Worm (Caenorhabditis elegans) whole organism, L4 larva: ENCODE results near the gene Y49E10.29.
A peak's percentile ranks its signal among the peaks of the same experiment; 100 is the strongest.

Source experiments
- F37D6.2 ChIP-seq: sonication (generic microtip); optimal IDR thresholded peaks from 2 replicates; lab custom pipeline; 2016; ENCODE audit warnings: mild to moderate bottlenecking, missing genetic modification characterization, missing compliant biosample characterization
- F49E8.2 ChIP-seq: sonication (generic microtip); optimal IDR thresholded peaks from 2 replicates; lab custom pipeline; 2016; ENCODE audit warnings: missing compliant biosample characterization, mild to moderate bottlenecking, missing genetic modification characterization, borderline replicate concordance
- aha-1 ChIP-seq: fragments of 150-350 bp; peaks from one replicate; lab custom pipeline; 2014; ENCODE audit warnings: missing biosample characterization, missing genetic modification characterization
- ama-1 ChIP-seq: fragments of 150-350 bp; optimal IDR thresholded peaks from 2 replicates; lab custom pipeline; 2014; ENCODE audit warnings: inconsistent platforms, mixed read lengths
- arid-1 ChIP-seq: fragments of 200-800 bp; sonication (Bioruptor generic); conservative IDR thresholded peaks from 2 replicates; pipeline ENCODE4 v1.3.6; 2022; ENCODE audit warnings: missing genetic modification reagents, missing genetic modification characterization, missing compliant biosample characterization
- ceh-44 ChIP-seq: fragments of 200-800 bp; sonication (Bioruptor generic); IDR thresholded peaks from 2 replicates; pipeline ENCODE4 v1.3.6; 2022; ENCODE audit warnings: missing genetic modification reagents, missing genetic modification characterization, missing compliant biosample characterization
- daf-12 ChIP-seq: fragments of 150-350 bp; optimal IDR thresholded peaks from 2 replicates; lab custom pipeline; 2014; ENCODE audit warnings: missing biosample characterization, missing genetic modification reagents, missing genetic modification characterization
- daf-8 ChIP-seq: fragments of 200-800 bp; sonication (Bioruptor generic); IDR thresholded peaks from 2 replicates; pipeline ENCODE4 v1.3.6; 2022; ENCODE audit warnings: missing genetic modification characterization, missing compliant biosample characterization
- dpl-1 ChIP-seq: fragments of 150-350 bp; optimal IDR thresholded peaks from 2 replicates; lab custom pipeline; 2014; ENCODE audit warnings: missing biosample characterization, missing genetic modification reagents, missing genetic modification characterization
- dve-1 ChIP-seq: sonication (generic microtip); optimal IDR thresholded peaks from 2 replicates; lab custom pipeline; 2017; ENCODE audit warnings: antibody characterized with exemption, mild to moderate bottlenecking, missing genetic modification characterization, missing compliant biosample characterization; ENCODE audit not compliant: insufficient read depth
- hif-1 ChIP-seq, 2 experiments: sonication (generic microtip); optimal IDR thresholded peaks; 2 replicates each; lab custom pipeline; 2016 to 2017; ENCODE audit warnings: missing compliant biosample characterization in 2 of 2, missing genetic modification characterization in 2 of 2, missing genetic modification reagents in 2 of 2, missing genotype in 2 of 2, mild to moderate bottlenecking in 1 of 2
- hlh-11 ChIP-seq: fragments of 200-800 bp; sonication (Bioruptor generic); optimal IDR thresholded peaks from 2 replicates; lab custom pipeline; 2018; ENCODE audit warnings: mild to moderate bottlenecking, missing genetic modification characterization, missing compliant biosample characterization
- hlh-30 ChIP-seq: sonication (generic microtip); optimal IDR thresholded peaks from 2 replicates; lab custom pipeline; 2017; ENCODE audit warnings: antibody characterized with exemption, mild to moderate bottlenecking, missing genetic modification characterization, missing compliant biosample characterization; ENCODE audit not compliant: insufficient read depth
- hmg-1.1 ChIP-seq: fragments of 200-800 bp; sonication (Bioruptor generic); IDR thresholded peaks from 2 replicates; pipeline ENCODE4 v1.3.6; 2022; ENCODE audit warnings: missing genetic modification reagents, missing genetic modification characterization, missing compliant biosample characterization
- jun-1 ChIP-seq: fragments of 150-350 bp; optimal IDR thresholded peaks from 2 replicates; lab custom pipeline; 2014; ENCODE audit warnings: missing biosample characterization, missing genetic modification reagents, missing genetic modification characterization
- lin-1 ChIP-seq: fragments of 200-800 bp; sonication (Bioruptor generic); IDR thresholded peaks from 2 replicates; pipeline ENCODE4 v1.3.6; 2022; ENCODE audit warnings: missing genetic modification reagents, missing genetic modification characterization, missing compliant biosample characterization
- lin-13 ChIP-seq: fragments of 150-350 bp; optimal IDR thresholded peaks from 2 replicates; lab custom pipeline; 2014; ENCODE audit warnings: missing biosample characterization, missing genetic modification reagents, missing genetic modification characterization
- lin-38 ChIP-seq: fragments of 200-800 bp; sonication (Bioruptor generic); IDR thresholded peaks from 2 replicates; pipeline ENCODE4 v1.3.6; 2022; ENCODE audit warnings: missing genetic modification reagents, missing genetic modification characterization, missing compliant biosample characterization
- lsy-2 ChIP-seq, 2 experiments: fragments of 150-350 bp in 1 of 2; sonication (generic microtip) in 1 of 2; optimal IDR thresholded peaks; 2 replicates each; lab custom pipeline; 2014 to 2017; ENCODE audit warnings: missing biosample characterization in 2 of 2, missing genetic modification characterization in 2 of 2
- mdt-29 ChIP-seq: fragments of 200-800 bp; sonication (Bioruptor generic); IDR thresholded peaks from 2 replicates; pipeline ENCODE4 v1.3.6; 2022; ENCODE audit warnings: missing genetic modification reagents, missing genetic modification characterization, missing compliant biosample characterization
- mep-1 ChIP-seq: fragments of 150-350 bp; sonication (generic microtip); optimal IDR thresholded peaks from 3 replicates; lab custom pipeline; 2014; ENCODE audit warnings: missing biosample characterization, missing genetic modification characterization
- mes-2 ChIP-seq: sonication (generic microtip); optimal IDR thresholded peaks from 2 replicates; lab custom pipeline; 2016; ENCODE audit warnings: missing genotype, mild to moderate bottlenecking, missing genetic modification characterization, missing compliant biosample characterization; ENCODE audit not compliant: poor library complexity, severe bottlenecking
- mxl-2 ChIP-seq: fragments of 200-800 bp; sonication (Bioruptor generic); conservative IDR thresholded peaks from 2 replicates; pipeline ENCODE4 v1.3.6; 2022; ENCODE audit warnings: missing genetic modification reagents, missing genetic modification characterization, missing compliant biosample characterization
- nhr-10 ChIP-seq: fragments of 150-350 bp; optimal IDR thresholded peaks from 2 replicates; lab custom pipeline; 2014; ENCODE audit warnings: missing biosample characterization, missing genetic modification characterization
- nhr-11 ChIP-seq: fragments of 150-350 bp; optimal IDR thresholded peaks from 2 replicates; lab custom pipeline; 2014; ENCODE audit warnings: missing biosample characterization, missing genetic modification characterization
- nhr-28 ChIP-seq: fragments of 150-350 bp; optimal IDR thresholded peaks from 2 replicates; lab custom pipeline; 2014; ENCODE audit warnings: missing biosample characterization, missing genetic modification characterization
- nhr-48 ChIP-seq: sonication (generic microtip); optimal IDR thresholded peaks from 2 replicates; lab custom pipeline; 2016; ENCODE audit warnings: mild to moderate bottlenecking, missing genetic modification characterization, missing compliant biosample characterization
- nhr-6 ChIP-seq: fragments of 150-350 bp; optimal IDR thresholded peaks from 2 replicates; lab custom pipeline; 2014; ENCODE audit warnings: missing biosample characterization, missing genetic modification characterization
- nhr-77 ChIP-seq: fragments of 150-350 bp; optimal IDR thresholded peaks from 2 replicates; lab custom pipeline; 2014; ENCODE audit warnings: missing biosample characterization, missing genetic modification characterization
- pha-4 ChIP-seq, 2 experiments: fragments of 150-350 bp in 1 of 2; fragments of 200-800 bp in 1 of 2; sonication (Bioruptor generic) in 1 of 2; IDR thresholded peaks in 1 of 2; optimal IDR thresholded peaks in 1 of 2; 2 replicates each; pipeline versions ENCODE4 v1.3.6 to Lab custom; 2014 to 2022; ENCODE audit warnings: missing genetic modification characterization in 2 of 2, missing genetic modification reagents in 2 of 2, missing biosample characterization in 1 of 2, missing compliant biosample characterization in 1 of 2
- rbr-2 ChIP-seq: sonication (generic microtip); optimal IDR thresholded peaks from 2 replicates; lab custom pipeline; 2016; ENCODE audit warnings: missing genotype, missing genetic modification characterization, missing compliant biosample characterization
- skn-1 ChIP-seq: fragments of 150-350 bp; optimal IDR thresholded peaks from 2 replicates; lab custom pipeline; 2014; ENCODE audit warnings: missing biosample characterization, missing genetic modification characterization
- snpc-1.2 ChIP-seq: fragments of 200-800 bp; sonication (Bioruptor generic); IDR thresholded peaks from 2 replicates; pipeline ENCODE4 v1.3.6; 2022; ENCODE audit warnings: missing genetic modification reagents, missing genetic modification characterization, missing compliant biosample characterization
- tra-1 ChIP-seq: fragments of 200-800 bp; sonication (Bioruptor generic); IDR thresholded peaks from 2 replicates; pipeline ENCODE4 v1.3.6; 2022; ENCODE audit warnings: missing genetic modification reagents, missing genetic modification characterization, missing compliant biosample characterization
- unc-130 ChIP-seq: sonication (generic microtip); optimal IDR thresholded peaks from 2 replicates; lab custom pipeline; 2016; ENCODE audit warnings: missing genetic modification reagents, missing genetic modification characterization, missing compliant biosample characterization
- unc-62 ChIP-seq, 3 experiments: fragments of 150-350 bp in 1 of 3; sonication (generic microtip); optimal IDR thresholded peaks in 2 of 3; peaks in 1 of 3; 1 replicate in 1 of 3; 2 replicates in 2 of 3; lab custom pipeline; 2014 to 2017; ENCODE audit warnings: missing biosample characterization in 3 of 3, missing genetic modification characterization in 3 of 3, missing genetic modification reagents in 3 of 3, missing genotype in 1 of 3

The Y49E10.29 gene

DNA sequence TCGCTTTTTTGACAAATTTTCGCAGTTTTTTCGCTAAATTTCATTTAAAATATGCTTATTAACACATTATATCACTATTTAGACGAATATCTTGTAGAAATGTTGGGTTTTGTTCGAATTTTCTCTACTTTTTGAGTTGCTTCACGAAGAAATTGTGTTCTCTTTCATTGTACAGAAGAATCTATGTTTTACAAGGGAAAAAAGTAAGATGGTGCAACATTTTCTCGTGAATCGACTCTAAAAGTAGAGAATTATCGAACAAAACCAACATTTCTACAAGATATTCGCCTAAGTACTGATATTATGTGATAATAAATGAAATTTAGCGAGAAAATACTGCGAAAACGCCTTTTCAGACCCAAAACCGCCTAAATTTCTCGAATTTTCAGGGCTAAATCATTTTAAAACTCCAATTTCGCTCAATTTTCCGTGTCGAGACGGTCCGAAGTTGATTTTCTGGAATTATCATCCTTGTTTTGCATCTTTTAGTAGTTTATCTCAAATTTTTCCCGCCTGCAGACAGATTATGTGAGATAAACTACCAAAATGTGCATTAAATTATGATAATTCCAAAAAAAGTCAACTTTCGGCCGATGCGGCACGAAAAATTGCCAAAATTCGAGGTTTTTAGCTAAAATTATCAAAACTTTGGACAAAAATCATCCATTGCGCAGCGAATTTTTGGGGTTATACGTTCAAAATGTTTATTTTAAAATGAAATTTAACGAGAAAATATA lies 41.3 kb upstream of the Y49E10.29 start:
- no peak for TF ChIP-seq F49E8.2
- no peak for TF ChIP-seq daf-12
- TF ChIP-seq mep-1 (tag; lab: Kevin White, UChicago): peak; percentile 32
- TF ChIP-seq aha-1 (tag; lab: Kevin White, UChicago): peak; percentile 72
- no peak for TF ChIP-seq jun-1 (tag; lab: Kevin White, UChicago)
- no peak for TF ChIP-seq mxl-2
- TF ChIP-seq daf-8 (GFP tag; lab: Robert Waterston, UW): no peak

DNA sequence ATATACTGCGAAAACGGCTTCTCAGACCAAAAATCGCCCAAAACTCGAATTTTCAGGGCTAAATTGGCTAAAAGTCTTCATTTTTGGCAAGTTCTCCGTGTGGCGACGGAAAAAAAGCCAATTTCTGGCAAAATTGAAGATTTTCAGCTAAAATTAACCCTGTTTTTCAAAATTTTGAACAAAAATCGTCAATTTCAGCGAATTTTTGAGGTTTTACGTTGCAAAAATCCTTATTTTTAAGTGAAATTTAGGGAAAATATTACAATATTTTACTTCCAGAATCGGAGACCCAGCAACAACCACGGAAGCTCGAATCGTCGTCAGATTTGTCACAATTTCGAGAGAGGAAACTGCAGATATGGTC lies 40.7 kb upstream of the Y49E10.29 start:
- TF ChIP-seq F37D6.2 (tag; lab: Kevin White, UChicago): no peak
- TF ChIP-seq aha-1 (tag; lab: Kevin White, UChicago): peak; percentile 65

DNA sequence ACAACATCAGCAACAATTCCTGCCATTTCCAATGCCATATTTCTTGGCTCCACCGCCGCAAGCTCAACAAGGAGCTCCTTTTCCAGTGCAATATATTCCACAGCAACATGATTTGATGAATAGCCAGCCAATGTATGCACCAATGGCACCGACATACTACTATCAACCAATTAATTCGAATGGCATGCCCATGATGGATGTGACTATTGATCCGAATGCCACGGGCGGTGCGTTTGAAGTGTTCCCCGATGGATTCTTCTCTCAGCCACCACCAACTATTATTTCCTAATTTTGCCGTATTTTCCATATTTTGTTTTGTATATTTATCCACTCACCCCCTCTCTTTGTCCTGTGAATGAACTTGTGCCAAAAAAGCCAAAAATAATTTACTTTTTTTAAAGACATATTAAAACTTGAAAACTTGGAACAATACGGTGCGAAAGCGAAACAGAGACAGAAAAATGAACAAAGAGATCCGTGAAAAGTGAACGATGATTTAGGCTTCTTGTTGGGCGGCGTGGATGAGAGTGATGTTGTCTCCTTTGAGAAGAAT lies 40.1 kb upstream of the Y49E10.29 start:
- TF ChIP-seq snpc-1.2 (GFP tag; lab: Robert Waterston, UW) (peak; percentile 47; the same call in 1 of the 2 replicates), lin-38 (peak; percentile 46), aha-1 (tag; lab: Kevin White, UChicago) (peak; percentile 14), arid-1 (GFP tag; lab: Robert Waterston, UW) (0 out of 2 replicates have a peak, but pooled peaks have one; percentile 43), ceh-44 (GFP tag; lab: Robert Waterston, UW) (no peak), skn-1 (tag; lab: Kevin White, UChicago) (no peak), rbr-2 (tag; lab: Kevin White, UChicago) (no peak), lin-1 (GFP tag; lab: Robert Waterston, UW) (0 out of 2 replicates have a peak, but pooled peaks have one; percentile 42), ama-1 (lab: Kevin White, UChicago) (no peak), F49E8.2 (peak; percentile 51)

DNA sequence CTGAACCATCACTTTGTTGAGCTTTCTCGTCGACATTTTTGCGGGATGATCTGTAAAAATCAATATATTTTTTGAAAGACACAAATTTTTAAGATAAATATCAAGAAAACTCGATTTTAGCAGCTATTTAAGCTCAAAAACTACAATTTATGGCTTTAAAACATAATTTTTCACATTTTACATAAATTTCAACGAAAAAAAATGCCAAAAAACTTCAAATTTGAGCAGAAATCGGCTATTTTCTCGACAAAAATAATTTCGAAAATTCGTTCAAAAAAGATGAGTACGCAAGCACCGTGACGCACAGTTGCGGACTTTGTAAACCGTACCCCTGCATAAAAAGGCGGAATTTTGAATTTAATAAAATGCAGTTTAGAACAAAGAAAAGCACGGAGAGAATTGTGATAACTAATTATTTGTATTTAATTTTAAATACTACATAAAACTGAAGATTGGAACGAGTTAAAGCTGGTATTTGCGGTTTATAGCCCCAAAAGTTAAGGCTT lies 39.3 kb upstream of the Y49E10.29 start, which contains the start of gene snr-6:
TSS of gene snr-6 (minus strand) at position 51 of the 506 bp plus-strand sequence.
- TF ChIP-seq hlh-11 (tag; lab: Kevin White, UChicago): peak; percentile 6
- TF ChIP-seq hif-1 (tag; optimal IDR thresholded peaks at IDR 0.05; lab: Kevin White, UChicago): peak in 1 of 2 experiments; percentile 33
- TF ChIP-seq mdt-29: no peak
- TF ChIP-seq ceh-44 (GFP tag; lab: Robert Waterston, UW): no peak
- peak; percentile 10 for TF ChIP-seq F37D6.2 (tag; lab: Kevin White, UChicago)
- TF ChIP-seq hmg-1.1 (GFP tag; lab: Robert Waterston, UW): peak; percentile 41; the same call in 1 of the 2 replicates
- 0 out of 2 replicates have a peak, but pooled peaks have one; percentile 15 for TF ChIP-seq pha-4 (GFP tag; IDR thresholded peaks at IDR 0.05; lab: Robert Waterston, UW)
- TF ChIP-seq pha-4 (tag; optimal IDR thresholded peaks at IDR 0.05; lab: Kevin White, UChicago): peak; percentile 15
- no peak for TF ChIP-seq nhr-48 (tag; lab: Kevin White, UChicago)
- peak; percentile 60 for TF ChIP-seq nhr-77 (tag; lab: Kevin White, UChicago)
- TF ChIP-seq nhr-10 (tag; lab: Kevin White, UChicago): no peak
- TF ChIP-seq daf-8 (GFP tag; lab: Robert Waterston, UW): no peak
- peak; percentile 17 for TF ChIP-seq nhr-28 (tag; lab: Kevin White, UChicago)
- TF ChIP-seq mes-2 (tag; lab: Kevin White, UChicago): peak; percentile 84
- no peak for TF ChIP-seq tra-1 (GFP tag; lab: Robert Waterston, UW)
- peak; percentile 91 to 99 for TF ChIP-seq lsy-2 (tag; optimal IDR thresholded peaks at IDR 0.05; lab: Kevin White, UChicago)
- TF ChIP-seq unc-130 (GFP tag; lab: Kevin White, UChicago): peak; percentile 40
- peak; percentile 33 for TF ChIP-seq lin-13 (GFP tag; lab: Kevin White, UChicago)
- peak; percentile 59 for TF ChIP-seq hlh-30
- peak; percentile 97 for TF ChIP-seq dpl-1 (GFP tag; lab: Kevin White, UChicago)
- no peak for TF ChIP-seq aha-1 (tag; lab: Kevin White, UChicago)
- TF ChIP-seq lin-38: peak; percentile 65
- TF ChIP-seq dve-1: peak; percentile 22
- TF ChIP-seq unc-62 (GFP tag; optimal IDR thresholded peaks at IDR 0.05 in 1 of 2; lab: Kevin White, UChicago): no peak
- TF ChIP-seq unc-62 (tag; optimal IDR thresholded peaks at IDR 0.05; lab: Kevin White, UChicago): no peak
- peak; percentile 69 for TF ChIP-seq nhr-6 (tag; lab: Kevin White, UChicago)
- peak; percentile 59 for TF ChIP-seq mep-1 (tag; lab: Kevin White, UChicago)
- TF ChIP-seq nhr-11 (tag; lab: Kevin White, UChicago): peak; percentile 46
